Fruit fly (Drosophila melanogaster) whole organism, embryonic: ENCODE results near the gene SpdS.

Experiments
- ATbp ChIP-seq: fragments of 200-800 bp; sonication (Bioruptor generic); optimal IDR thresholded peaks from 2 replicates; lab custom pipeline; 2017; ENCODE audit warnings: missing biosample characterization, mild to moderate bottlenecking, missing genetic modification characterization, missing genetic modification reagents
- Ada2b ChIP-seq: fragments of 200-800 bp; sonication (Bioruptor generic); IDR thresholded peaks from 2 replicates; pipeline ENCODE4 v1.3.6; 2022; ENCODE audit warnings: missing biosample characterization, missing genetic modification characterization
- CG10267 ChIP-seq: fragments of 200-800 bp; sonication (Bioruptor generic); optimal IDR thresholded peaks from 2 replicates; lab custom pipeline; 2018; ENCODE audit warnings: missing biosample characterization, mild to moderate bottlenecking, missing genetic modification characterization, moderate library complexity
- CG10366 ChIP-seq: fragments of 200-800 bp; sonication (Bioruptor generic); IDR thresholded peaks from 2 replicates; pipeline ENCODE4 v1.3.6; 2022; ENCODE audit warnings: missing biosample characterization, missing genetic modification characterization
- CG11085 ChIP-seq: fragments of 200-800 bp; sonication (Bioruptor generic); IDR thresholded peaks from 2 replicates; pipeline ENCODE4 v1.3.6; 2022; ENCODE audit warnings: missing biosample characterization, missing genetic modification characterization
- CG11560 ChIP-seq: fragments of 200-800 bp; sonication (Bioruptor generic); IDR thresholded peaks from 3 replicates; pipeline ENCODE4 v1.3.6; 2022; ENCODE audit warnings: missing biosample characterization, missing genetic modification characterization
- CG13123 ChIP-seq: fragments of 200-800 bp; sonication (Bioruptor generic); optimal IDR thresholded peaks from 2 replicates; lab custom pipeline; 2016; ENCODE audit warnings: missing biosample characterization, missing genetic modification characterization
- CG13624 ChIP-seq: fragments of 200-800 bp; sonication (Bioruptor generic); optimal IDR thresholded peaks from 2 replicates; lab custom pipeline; 2016; ENCODE audit warnings: missing biosample characterization, missing genetic modification characterization
- CG13775 ChIP-seq: fragments of 200-800 bp; sonication (Bioruptor generic); optimal IDR thresholded peaks from 3 replicates; lab custom pipeline; 2017; ENCODE audit warnings: missing biosample characterization, mild to moderate bottlenecking, missing genetic modification characterization
- CG14441 ChIP-seq: fragments of 200-800 bp; sonication (Bioruptor generic); IDR thresholded peaks from 2 replicates; pipeline ENCODE4 v1.3.6; 2022; ENCODE audit warnings: missing biosample characterization, missing genetic modification characterization
- CG2199 ChIP-seq: fragments of 200-800 bp; sonication (Bioruptor generic); IDR thresholded peaks from 3 replicates; pipeline ENCODE4 v1.3.6; 2022; ENCODE audit warnings: missing biosample characterization, missing genetic modification characterization
- CG2678 ChIP-seq: fragments of 200-800 bp; sonication (Bioruptor generic); optimal IDR thresholded peaks from 3 replicates; lab custom pipeline; 2019; ENCODE audit warnings: missing biosample characterization, mild to moderate bottlenecking, missing genetic modification characterization, moderate library complexity
- CG30403 ChIP-seq: fragments of 200-800 bp; sonication (Bioruptor generic); optimal IDR thresholded peaks from 3 replicates; lab custom pipeline; 2016; ENCODE audit warnings: missing biosample characterization, missing genetic modification characterization
- CG31365 ChIP-seq: fragments of 200-800 bp; sonication (Bioruptor generic); optimal IDR thresholded peaks from 2 replicates; lab custom pipeline; 2018; ENCODE audit warnings: missing biosample characterization, mild to moderate bottlenecking, missing genetic modification characterization
- CG32532 ChIP-seq: fragments of 200-800 bp; sonication (Bioruptor generic); IDR thresholded peaks from 2 replicates; pipeline ENCODE4 v1.3.6; 2022; ENCODE audit warnings: missing biosample characterization, missing genetic modification characterization
- CG32772 ChIP-seq: fragments of 200-800 bp; sonication (Bioruptor generic); IDR thresholded peaks from 2 replicates; pipeline ENCODE4 v1.3.6; 2022; ENCODE audit warnings: missing biosample characterization, missing genetic modification characterization
- CG3995 ChIP-seq: fragments of 200-800 bp; sonication (Bioruptor generic); optimal IDR thresholded peaks from 3 replicates; lab custom pipeline; 2016; ENCODE audit warnings: missing biosample characterization, missing genetic modification characterization
- CG5245 ChIP-seq: fragments of 200-800 bp; sonication (Bioruptor generic); optimal IDR thresholded peaks from 3 replicates; lab custom pipeline; 2016; ENCODE audit warnings: missing biosample characterization, missing genetic modification characterization
- CG6175 ChIP-seq: fragments of 200-800 bp; sonication (Bioruptor generic); IDR thresholded peaks from 3 replicates; pipeline ENCODE4 v1.3.6; 2022; ENCODE audit warnings: missing biosample characterization, missing genetic modification characterization
- CG7357 ChIP-seq: fragments of 200-800 bp; sonication (Bioruptor generic); IDR thresholded peaks from 3 replicates; pipeline ENCODE4 v1.3.6; 2022; ENCODE audit warnings: missing biosample characterization, missing genetic modification characterization
- CG7372 ChIP-seq: fragments of 200-800 bp; sonication (Bioruptor generic); IDR thresholded peaks from 2 replicates; pipeline ENCODE4 v1.3.6; 2022; ENCODE audit warnings: missing biosample characterization, missing genetic modification characterization
- CG7839 ChIP-seq: fragments of 200-800 bp; sonication (Bioruptor generic); optimal IDR thresholded peaks from 3 replicates; lab custom pipeline; 2018; ENCODE audit warnings: missing biosample characterization, mild to moderate bottlenecking, missing genetic modification characterization, moderate library complexity
- CG9876 ChIP-seq: fragments of 200-800 bp; sonication (Bioruptor generic); optimal IDR thresholded peaks from 2 replicates; lab custom pipeline; 2016; ENCODE audit warnings: missing biosample characterization, missing genetic modification characterization
- D ChIP-seq, 2 experiments: fragments of 200-800 bp in 1 of 2; fragments of >200 bp in 1 of 2; sonication (Bioruptor generic) in 1 of 2; optimal IDR thresholded peaks; 2 replicates in 1 of 2; 3 replicates in 1 of 2; lab custom pipeline; 2017; ENCODE audit warnings: mild to moderate bottlenecking in 1 of 2, missing biosample characterization in 1 of 2, missing genetic modification characterization in 1 of 2, missing genetic modification reagents in 1 of 2
- Dref ChIP-seq: fragments of 200-800 bp; sonication (Bioruptor generic); IDR thresholded peaks from 2 replicates; pipeline ENCODE4 v1.3.6; 2022; ENCODE audit warnings: missing biosample characterization, missing genetic modification characterization
- E2f1 ChIP-seq: fragments of 200-800 bp; sonication (Bioruptor generic); IDR thresholded peaks from 2 replicates; pipeline ENCODE4 v1.3.6; 2022; ENCODE audit warnings: missing biosample characterization, missing genetic modification characterization
- Elba2 ChIP-seq: fragments of 200-800 bp; sonication (Bioruptor generic); optimal IDR thresholded peaks from 3 replicates; lab custom pipeline; 2016; ENCODE audit warnings: missing biosample characterization, missing genetic modification characterization
- HHEX ChIP-seq: fragments of 200-800 bp; sonication (Bioruptor generic); optimal IDR thresholded peaks from 3 replicates; lab custom pipeline; 2017; ENCODE audit warnings: missing biosample characterization, mild to moderate bottlenecking, missing genetic modification characterization, missing genetic modification reagents
- Hey ChIP-seq: fragments of 200-800 bp; sonication (Bioruptor generic); optimal IDR thresholded peaks from 3 replicates; lab custom pipeline; 2018; ENCODE audit warnings: missing biosample characterization, mild to moderate bottlenecking, missing genetic modification characterization
- Nf-YC ChIP-seq: fragments of 200-800 bp; optimal IDR thresholded peaks from 3 replicates; lab custom pipeline; 2019; ENCODE audit warnings: missing biosample characterization, mild to moderate bottlenecking, missing genetic modification characterization, moderate library complexity
- Optix ChIP-seq: fragments of 200-800 bp; sonication (Bioruptor generic); IDR thresholded peaks from 3 replicates; pipeline ENCODE4 v1.3.6; 2022; ENCODE audit warnings: missing biosample characterization, missing genetic modification characterization
- Sox100B ChIP-seq: fragments of 200-800 bp; sonication (Bioruptor generic); optimal IDR thresholded peaks from 3 replicates; lab custom pipeline; 2018; ENCODE audit warnings: missing biosample characterization, mild to moderate bottlenecking, missing genetic modification characterization
- Xbp1 ChIP-seq: fragments of 200-800 bp; sonication (Bioruptor generic); optimal IDR thresholded peaks from 3 replicates; lab custom pipeline; 2016; ENCODE audit warnings: missing biosample characterization, mild to moderate bottlenecking, missing genetic modification characterization
- ap ChIP-seq: fragments of 200-800 bp; sonication (Bioruptor generic); IDR thresholded peaks from 2 replicates; pipeline ENCODE4 v1.3.6; 2022; ENCODE audit warnings: missing biosample characterization, missing genetic modification characterization
- ara ChIP-seq: fragments of 200-800 bp; sonication (Bioruptor generic); IDR thresholded peaks from 2 replicates; pipeline ENCODE4 v1.3.6; 2022; ENCODE audit warnings: missing biosample characterization, missing genetic modification characterization
- ase ChIP-seq: fragments of 200-800 bp; sonication (Bioruptor generic); IDR thresholded peaks from 3 replicates; pipeline ENCODE4 v1.3.6; 2022; ENCODE audit warnings: missing biosample characterization, missing genetic modification characterization
- dati ChIP-seq: fragments of 200-800 bp; sonication (Bioruptor generic); IDR thresholded peaks from 2 replicates; pipeline ENCODE4 v1.3.6; 2022; ENCODE audit warnings: missing biosample characterization, missing genetic modification characterization
- dimm ChIP-seq: fragments of 200-800 bp; sonication (Bioruptor generic); IDR thresholded peaks from 2 replicates; pipeline ENCODE4 v1.3.6; 2022; ENCODE audit warnings: missing biosample characterization, missing genetic modification characterization
- ems ChIP-seq: fragments of 200-800 bp; sonication (Bioruptor generic); optimal IDR thresholded peaks from 3 replicates; lab custom pipeline; 2016; ENCODE audit warnings: missing biosample characterization, missing genetic modification characterization
- esg ChIP-seq: fragments of 200-800 bp; sonication (Bioruptor generic); conservative IDR thresholded peaks from 2 replicates; pipeline ENCODE4 v1.3.6; 2022; ENCODE audit warnings: missing biosample characterization, missing genetic modification characterization
- grn ChIP-seq: fragments of 200-800 bp; sonication (Bioruptor generic); optimal IDR thresholded peaks from 3 replicates; lab custom pipeline; 2017; ENCODE audit warnings: missing biosample characterization, missing genetic modification characterization
- kni ChIP-seq: fragments of 200-800 bp; sonication (Bioruptor generic); optimal IDR thresholded peaks from 3 replicates; lab custom pipeline; 2017; ENCODE audit warnings: mild to moderate bottlenecking, missing biosample characterization, missing genetic modification reagents, missing genetic modification characterization
- peb ChIP-seq: fragments of 200-800 bp; sonication (Bioruptor generic); IDR thresholded peaks from 2 replicates; pipeline ENCODE4 v1.3.6; 2022; ENCODE audit warnings: missing biosample characterization, missing genetic modification characterization
- phol ChIP-seq: fragments of 200-800 bp; sonication (Bioruptor generic); optimal IDR thresholded peaks from 3 replicates; lab custom pipeline; 2018; ENCODE audit warnings: missing biosample characterization, mild to moderate bottlenecking, missing genetic modification characterization, moderate library complexity
- pros ChIP-seq: fragments of 200-800 bp; sonication (Bioruptor generic); optimal IDR thresholded peaks from 3 replicates; lab custom pipeline; 2019; ENCODE audit warnings: missing biosample characterization, mild to moderate bottlenecking, missing genetic modification characterization, moderate library complexity
- run ChIP-seq: fragments of 200-800 bp; sonication (Bioruptor generic); optimal IDR thresholded peaks from 3 replicates; lab custom pipeline; 2018; ENCODE audit warnings: missing biosample characterization, mild to moderate bottlenecking, missing genetic modification characterization
- sug ChIP-seq: fragments of 200-800 bp; optimal IDR thresholded peaks from 2 replicates; lab custom pipeline; 2019; ENCODE audit warnings: missing biosample characterization, mild to moderate bottlenecking, missing genetic modification characterization, moderate library complexity
- tgo ChIP-seq: fragments of 200-800 bp; sonication (Bioruptor generic); IDR thresholded peaks from 3 replicates; pipeline ENCODE4 v1.3.6; 2022; ENCODE audit warnings: missing biosample characterization, missing genetic modification characterization
- vfl ChIP-seq: fragments of 200-800 bp; sonication (Bioruptor generic); optimal IDR thresholded peaks from 2 replicates; lab custom pipeline; 2016; ENCODE audit warnings: missing biosample characterization, missing genetic modification characterization

SpdS gene

dm6 chr3R:9674968-9675573 is 43.6 kb downstream of the SpdS start, which contains the start of gene Nepl12 (continued):
- TF ChIP-seq CG14441 (GFP tag; lab: Robert Waterston, UW) (no peak), Nf-YC (tag; lab: Kevin White, UChicago) (no peak)

dm6 chr3R:9677734-9678341 is 46.4 kb downstream of the SpdS start, which contains the start of gene p23:
p23 (plus strand) TSS chr3R:9677927.
- peak; percentile 21 for TF ChIP-seq D (optimal IDR thresholded peaks at IDR 0.05; lab: Kevin White, UChicago)
- no peak for TF ChIP-seq D (GFP tag; optimal IDR thresholded peaks at IDR 0.05; lab: Kevin White, UChicago)
- no peak for TF ChIP-seq CG32772
- TF ChIP-seq Elba2 (GFP tag; lab: Kevin White, UChicago), result no peak
- TF ChIP-seq ara (GFP tag; lab: Robert Waterston, UW), result no peak
- no peak for TF ChIP-seq ase (GFP tag; lab: Robert Waterston, UW)
- TF ChIP-seq E2f1 (GFP tag; lab: Robert Waterston, UW), result no peak
- TF ChIP-seq CG32532 (GFP tag; lab: Robert Waterston, UW), result peak; percentile 27; the same call in 1 of the 2 replicates
- TF ChIP-seq Hey (tag; lab: Kevin White, UChicago), result no peak
- TF ChIP-seq Optix (GFP tag; lab: Robert Waterston, UW), result no peak
- no peak for TF ChIP-seq dati (GFP tag; lab: Robert Waterston, UW)
- TF ChIP-seq CG11085, result no peak
- TF ChIP-seq CG10267 (tag; lab: Kevin White, UChicago), result peak; percentile 45
- TF ChIP-seq Dref (GFP tag; lab: Robert Waterston, UW), result peak; percentile 44
- TF ChIP-seq ATbp (GFP tag; lab: Kevin White, UChicago), result no peak
- TF ChIP-seq grn, result no peak
- TF ChIP-seq CG13775 (GFP tag; lab: Kevin White, UChicago), result no peak
- TF ChIP-seq CG11560, result no peak
- TF ChIP-seq Xbp1, result peak; percentile 10
- TF ChIP-seq CG9876, result peak; percentile 32
- no peak for TF ChIP-seq pros (GFP tag; lab: Kevin White, UChicago)
- TF ChIP-seq CG13123, result no peak
- TF ChIP-seq Sox100B, result no peak
- peak; percentile 52; the same call in 1 of the 3 replicates for TF ChIP-seq CG2199 (GFP tag; lab: Robert Waterston, UW)
- TF ChIP-seq phol (tag; lab: Kevin White, UChicago), result peak; percentile 19
- no peak for TF ChIP-seq dimm (GFP tag; lab: Robert Waterston, UW)
- no peak for TF ChIP-seq CG5245 (GFP tag; lab: Kevin White, UChicago)
- TF ChIP-seq CG3995 (GFP tag; lab: Kevin White, UChicago), result peak; percentile 9
- peak; percentile 59 for TF ChIP-seq CG13624 (GFP tag; lab: Kevin White, UChicago)
- TF ChIP-seq vfl (GFP tag; lab: Kevin White, UChicago), result no peak
- no peak for TF ChIP-seq CG6175
- no peak for TF ChIP-seq ap (GFP tag; lab: Robert Waterston, UW)
- no peak for TF ChIP-seq CG7372 (GFP tag; lab: Robert Waterston, UW)
- TF ChIP-seq sug (tag; lab: Kevin White, UChicago), result no peak
- TF ChIP-seq peb (GFP tag; lab: Robert Waterston, UW), result no peak
- TF ChIP-seq tgo (GFP tag; lab: Robert Waterston, UW), result no peak
- no peak for TF ChIP-seq run (tag; lab: Kevin White, UChicago)
- TF ChIP-seq CG7357 (GFP tag; lab: Robert Waterston, UW), result no peak
- TF ChIP-seq ems (GFP tag; lab: Kevin White, UChicago), result no peak
- TF ChIP-seq CG31365, result no peak
- no peak for TF ChIP-seq kni (GFP tag; lab: Kevin White, UChicago)
- no peak for TF ChIP-seq CG7839 (tag; lab: Kevin White, UChicago)
- no peak for TF ChIP-seq esg (GFP tag; lab: Robert Waterston, UW)
- no peak for TF ChIP-seq Ada2b (GFP tag; lab: Robert Waterston, UW)
- no peak for TF ChIP-seq CG30403 (GFP tag; lab: Kevin White, UChicago)
- no peak for TF ChIP-seq HHEX (GFP tag; lab: Kevin White, UChicago)
- TF ChIP-seq CG2678 (tag; lab: Kevin White, UChicago), result no peak
- TF ChIP-seq CG10366 (GFP tag; lab: Robert Waterston, UW), result no peak
